Worm (Caenorhabditis elegans) whole organism, late embryonic: Measurements from ENCODE around the gene F15B9.8.

Source experiments
- K09A11.1 ChIP-seq: sonication (generic microtip); optimal IDR thresholded peaks from 2 replicates; lab custom pipeline; 2017; ENCODE audit warnings: antibody characterized with exemption, mild to moderate bottlenecking, missing genetic modification characterization, missing compliant biosample characterization; ENCODE audit not compliant: insufficient read depth
- T23F11.4 ChIP-seq: fragments of 200-800 bp; sonication (Bioruptor generic); optimal IDR thresholded peaks from 2 replicates; lab custom pipeline; 2018; ENCODE audit warnings: mild to moderate bottlenecking, missing genetic modification characterization, missing compliant biosample characterization
- ama-1 ChIP-seq: fragments of 150-350 bp; optimal IDR thresholded peaks from 2 replicates; lab custom pipeline; 2014
- ceh-14 ChIP-seq: sonication (generic microtip); optimal IDR thresholded peaks from 2 replicates; lab custom pipeline; 2016; ENCODE audit warnings: missing genotype, missing genetic modification characterization, missing compliant biosample characterization
- ceh-2 ChIP-seq: sonication (generic microtip); optimal IDR thresholded peaks from 2 replicates; lab custom pipeline; 2016; ENCODE audit warnings: missing genotype, missing genetic modification characterization, missing compliant biosample characterization
- ceh-22 ChIP-seq: sonication (generic microtip); optimal IDR thresholded peaks from 2 replicates; lab custom pipeline; 2017; ENCODE audit warnings: missing biosample characterization, missing genetic modification characterization
- ceh-34 ChIP-seq: sonication (generic microtip); optimal IDR thresholded peaks from 2 replicates; lab custom pipeline; 2016; ENCODE audit warnings: mild to moderate bottlenecking, missing genetic modification characterization, missing compliant biosample characterization
- ceh-45 ChIP-seq: fragments of 200-800 bp; sonication (Bioruptor generic); IDR thresholded peaks from 2 replicates; pipeline ENCODE4 v1.3.6; 2022; ENCODE audit warnings: missing genetic modification reagents, missing genetic modification characterization, missing compliant biosample characterization
- ceh-48 ChIP-seq: sonication (generic microtip); optimal IDR thresholded peaks from 2 replicates; lab custom pipeline; 2016; ENCODE audit warnings: missing genetic modification characterization, inconsistent platforms, missing compliant biosample characterization
- ceh-6 ChIP-seq: fragments of 200-800 bp; sonication (Bioruptor generic); optimal IDR thresholded peaks from 2 replicates; lab custom pipeline; 2018; ENCODE audit warnings: mild to moderate bottlenecking, missing genetic modification characterization, missing compliant biosample characterization
- ceh-9 ChIP-seq: sonication (generic microtip); optimal IDR thresholded peaks from 2 replicates; lab custom pipeline; 2016; ENCODE audit warnings: mild to moderate bottlenecking, missing genetic modification characterization, inconsistent platforms, missing compliant biosample characterization
- che-1 ChIP-seq: sonication (generic microtip); optimal IDR thresholded peaks from 2 replicates; lab custom pipeline; 2016; ENCODE audit warnings: mild to moderate bottlenecking, missing genetic modification characterization, missing compliant biosample characterization
- dve-1 ChIP-seq: sonication (generic microtip); optimal IDR thresholded peaks from 2 replicates; lab custom pipeline; 2017; ENCODE audit warnings: antibody characterized with exemption, mild to moderate bottlenecking, missing genetic modification characterization, missing compliant biosample characterization
- eyg-1 ChIP-seq: sonication (generic microtip); optimal IDR thresholded peaks from 2 replicates; lab custom pipeline; 2016; ENCODE audit warnings: missing genotype, missing genetic modification characterization, missing compliant biosample characterization
- fkh-6 ChIP-seq: sonication (generic microtip); optimal IDR thresholded peaks from 2 replicates; lab custom pipeline; 2016; ENCODE audit warnings: missing genetic modification characterization, missing compliant biosample characterization
- gmeb-2 ChIP-seq: sonication (generic microtip); optimal IDR thresholded peaks from 2 replicates; lab custom pipeline; 2016; ENCODE audit warnings: missing genetic modification characterization, inconsistent platforms, missing compliant biosample characterization
- hlh-13 ChIP-seq: fragments of 200-800 bp; sonication (Bioruptor generic); optimal IDR thresholded peaks from 2 replicates; lab custom pipeline; 2018; ENCODE audit warnings: mild to moderate bottlenecking, missing genetic modification characterization, missing compliant biosample characterization
- hlh-15 ChIP-seq: sonication (generic microtip); optimal IDR thresholded peaks from 2 replicates; lab custom pipeline; 2016; ENCODE audit warnings: missing genetic modification characterization, missing compliant biosample characterization
- hlh-6 ChIP-seq: sonication (generic microtip); optimal IDR thresholded peaks from 2 replicates; lab custom pipeline; 2016; ENCODE audit warnings: missing genotype, missing genetic modification characterization, missing compliant biosample characterization
- lim-6 ChIP-seq: sonication (generic microtip); optimal IDR thresholded peaks from 2 replicates; lab custom pipeline; 2016; ENCODE audit warnings: missing genetic modification characterization, missing compliant biosample characterization
- madf-2 ChIP-seq: sonication (generic microtip); optimal IDR thresholded peaks from 2 replicates; lab custom pipeline; 2017; ENCODE audit warnings: missing genetic modification characterization, missing compliant biosample characterization
- mec-3 ChIP-seq: sonication (generic microtip); optimal IDR thresholded peaks from 2 replicates; lab custom pipeline; 2016; ENCODE audit warnings: borderline replicate concordance, missing genetic modification characterization, missing compliant biosample characterization
- nfya-1 ChIP-seq: sonication (generic microtip); optimal IDR thresholded peaks from 2 replicates; lab custom pipeline; 2017; ENCODE audit warnings: missing genetic modification characterization, mild to moderate bottlenecking, missing compliant biosample characterization, antibody characterized with exemption, moderate library complexity
- nhr-11 ChIP-seq: fragments of 150-350 bp; optimal IDR thresholded peaks from 2 replicates; lab custom pipeline; 2014; ENCODE audit warnings: missing biosample characterization, missing genetic modification characterization
- nhr-232 ChIP-seq: sonication (generic microtip); optimal IDR thresholded peaks from 2 replicates; lab custom pipeline; 2016; ENCODE audit warnings: missing genetic modification characterization, missing compliant biosample characterization
- npax-4 ChIP-seq: sonication (generic microtip); optimal IDR thresholded peaks from 2 replicates; lab custom pipeline; 2016; ENCODE audit warnings: missing genetic modification characterization, missing compliant biosample characterization
- pag-3 ChIP-seq: sonication (generic microtip); optimal IDR thresholded peaks from 2 replicates; lab custom pipeline; 2016; ENCODE audit warnings: missing compliant biosample characterization, missing genetic modification characterization, borderline replicate concordance
- pha-4 ChIP-seq: fragments of 150-350 bp; optimal IDR thresholded peaks from 2 replicates; lab custom pipeline; 2018; ENCODE audit warnings: missing biosample characterization, missing genetic modification reagents, missing genetic modification characterization
- rnt-1 ChIP-seq: sonication (generic microtip); optimal IDR thresholded peaks from 2 replicates; lab custom pipeline; 2016; ENCODE audit warnings: missing genetic modification characterization, missing compliant biosample characterization
- sox-2 ChIP-seq: fragments of 200-800 bp; sonication (Bioruptor generic); IDR thresholded peaks from 2 replicates; pipeline ENCODE4 v1.3.6; 2022; ENCODE audit warnings: missing genetic modification reagents, missing genetic modification characterization, missing compliant biosample characterization
- tbx-7 ChIP-seq: sonication (generic microtip); optimal IDR thresholded peaks from 2 replicates; lab custom pipeline; 2016; ENCODE audit warnings: missing genotype, missing genetic modification characterization, missing compliant biosample characterization
- unc-42 ChIP-seq: sonication (generic microtip); optimal IDR thresholded peaks from 2 replicates; lab custom pipeline; 2016; ENCODE audit warnings: missing genotype, missing genetic modification characterization, missing compliant biosample characterization
- unc-55 ChIP-seq: sonication (generic microtip); optimal IDR thresholded peaks from 2 replicates; lab custom pipeline; 2017; ENCODE audit warnings: missing biosample characterization, missing genetic modification reagents, missing genetic modification characterization
- unc-86 ChIP-seq: sonication (generic microtip); optimal IDR thresholded peaks from 2 replicates; lab custom pipeline; 2016; ENCODE audit warnings: missing genetic modification characterization, missing compliant biosample characterization
- zip-5 ChIP-seq: sonication (generic microtip); optimal IDR thresholded peaks from 2 replicates; lab custom pipeline; 2016; ENCODE audit warnings: missing genetic modification characterization, missing compliant biosample characterization
- ztf-16 ChIP-seq: sonication (generic microtip); optimal IDR thresholded peaks from 2 replicates; lab custom pipeline; 2017; ENCODE audit warnings: missing genetic modification characterization, missing compliant biosample characterization

Gene F15B9.8

DNA sequence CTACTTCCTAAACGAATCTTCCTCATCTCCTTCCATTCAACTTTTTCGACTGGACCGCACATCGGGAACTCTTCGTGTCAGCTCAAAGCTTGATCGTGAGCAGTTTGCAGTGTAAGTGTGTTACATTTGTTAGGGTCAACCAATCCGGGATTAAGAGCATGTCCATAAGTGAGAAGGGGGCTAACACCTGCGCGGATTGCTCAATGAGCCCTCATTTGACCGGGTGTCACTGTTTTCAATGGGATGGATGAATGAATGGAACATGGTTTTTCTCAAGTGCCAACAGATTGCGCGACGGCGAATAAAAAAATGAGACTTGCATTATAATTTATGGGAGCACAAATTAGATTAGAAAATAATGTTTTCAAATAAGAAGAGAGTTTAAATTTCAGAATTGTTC lies 36.9 kb downstream of the F15B9.8 start:
- TF ChIP-seq npax-4 (tag; lab: Kevin White, UChicago) (no peak), ama-1 (lab: Kevin White, UChicago) (no peak), ceh-45 (GFP tag; lab: Robert Waterston, UW) (no peak), zip-5 (tag; lab: Kevin White, UChicago) (no peak), ceh-34 (no peak), fkh-6 (tag; lab: Kevin White, UChicago) (no peak), mec-3 (tag; lab: Kevin White, UChicago) (no peak), nfya-1 (no peak), pag-3 (tag; lab: Kevin White, UChicago) (no peak), nhr-11 (tag; lab: Kevin White, UChicago) (no peak), unc-86 (tag; lab: Kevin White, UChicago) (no peak), lim-6 (tag; lab: Kevin White, UChicago) (no peak), rnt-1 (no peak), pha-4 (tag; lab: Kevin White, UChicago) (no peak), che-1 (tag; lab: Kevin White, UChicago) (no peak), madf-2 (tag; lab: Kevin White, UChicago) (no peak), eyg-1 (tag; lab: Kevin White, UChicago) (no peak), K09A11.1 (tag; lab: Kevin White, UChicago) (no peak)

DNA sequence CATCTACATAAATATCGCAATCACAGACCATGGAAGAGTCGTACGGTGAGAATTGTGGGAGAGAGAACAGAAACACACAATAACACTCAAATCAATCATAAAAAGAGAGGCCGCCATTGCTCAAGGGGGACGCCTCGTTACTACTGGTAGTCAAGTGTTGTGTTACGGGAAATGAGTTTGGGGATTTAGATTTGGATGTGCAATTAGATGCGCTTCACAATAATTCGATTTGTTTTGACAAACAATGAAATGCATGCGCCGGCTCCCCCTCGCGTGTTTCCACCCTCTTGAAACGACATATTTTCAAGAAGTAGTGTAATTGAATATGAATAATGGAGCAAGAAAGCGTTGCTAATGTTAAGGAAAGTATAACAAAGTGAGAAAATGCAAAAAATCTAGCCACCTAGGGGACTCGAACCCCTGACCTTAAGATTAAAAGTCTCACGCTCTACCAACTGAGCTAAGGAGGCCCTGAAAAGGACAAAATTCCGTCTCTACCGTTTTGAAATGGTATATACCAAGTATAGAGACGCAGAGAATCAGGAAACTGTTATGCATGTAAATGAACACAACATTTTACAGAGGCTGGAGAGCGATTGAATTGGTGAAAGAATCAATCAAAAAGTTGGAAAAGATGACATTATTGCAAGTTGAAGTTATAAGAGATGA lies 38.4 kb downstream of the F15B9.8 start:
- TF ChIP-seq ztf-16 (tag; lab: Kevin White, UChicago) (no peak), unc-42 (tag; lab: Kevin White, UChicago) (peak; percentile 93)

DNA sequence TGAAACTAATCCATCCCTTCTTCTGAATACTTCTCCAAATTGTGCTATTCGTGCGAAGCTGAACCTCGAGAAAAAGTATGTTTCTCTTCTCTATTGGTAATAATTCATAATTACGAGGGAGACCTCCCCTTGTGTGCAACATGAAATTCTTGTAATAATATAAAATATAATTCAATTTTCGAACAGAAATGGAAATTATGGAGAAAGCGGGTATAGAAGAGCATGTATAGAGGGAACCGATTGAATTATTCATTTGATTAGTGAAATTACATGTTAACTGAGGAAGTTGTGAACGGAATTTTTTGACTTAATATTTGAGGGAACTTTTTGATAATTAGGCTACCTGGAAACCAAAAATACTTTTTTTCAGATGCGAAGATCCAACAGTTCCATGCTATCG lies 40.5 kb downstream of the F15B9.8 start:
- TF ChIP-seq pag-3 (tag; lab: Kevin White, UChicago): no peak
- no peak for TF ChIP-seq che-1 (tag; lab: Kevin White, UChicago)
- TF ChIP-seq unc-42 (tag; lab: Kevin White, UChicago): peak; percentile 91
- no peak for TF ChIP-seq nhr-232 (tag; lab: Kevin White, UChicago)
- TF ChIP-seq sox-2: no peak

DNA sequence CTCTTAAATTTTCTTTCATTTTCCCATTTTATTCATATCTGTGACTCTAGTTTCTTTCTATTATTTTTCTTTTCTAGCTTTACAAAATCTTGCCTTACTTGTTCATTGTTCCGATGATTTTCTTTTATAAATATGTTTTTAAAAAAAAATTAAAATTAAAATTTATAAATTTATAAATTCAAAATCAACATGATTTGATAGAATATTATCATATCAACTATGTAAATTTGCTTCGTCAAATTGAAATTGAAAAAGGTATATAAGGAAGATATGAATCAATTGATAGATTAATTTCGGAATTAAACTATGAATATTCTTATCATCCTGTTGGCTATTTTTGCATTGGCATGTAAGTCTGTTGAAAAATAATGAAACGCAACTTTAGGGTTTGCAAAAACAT lies 44.9 kb downstream of the F15B9.8 start, which contains the start of gene W07G4.1:
W07G4.1 (plus strand) TSS at position 301 of the 400 bp plus-strand sequence.
- no peak for TF ChIP-seq ceh-14 (tag; lab: Kevin White, UChicago)
- no peak for TF ChIP-seq hlh-15
- TF ChIP-seq hlh-13 (GFP tag; lab: Kevin White, UChicago): no peak
- no peak for TF ChIP-seq unc-42 (tag; lab: Kevin White, UChicago)
- TF ChIP-seq ceh-48: no peak
- TF ChIP-seq nhr-232 (tag; lab: Kevin White, UChicago): no peak
- no peak for TF ChIP-seq eyg-1 (tag; lab: Kevin White, UChicago)
- no peak for TF ChIP-seq dve-1 (tag; lab: Kevin White, UChicago)

DNA sequence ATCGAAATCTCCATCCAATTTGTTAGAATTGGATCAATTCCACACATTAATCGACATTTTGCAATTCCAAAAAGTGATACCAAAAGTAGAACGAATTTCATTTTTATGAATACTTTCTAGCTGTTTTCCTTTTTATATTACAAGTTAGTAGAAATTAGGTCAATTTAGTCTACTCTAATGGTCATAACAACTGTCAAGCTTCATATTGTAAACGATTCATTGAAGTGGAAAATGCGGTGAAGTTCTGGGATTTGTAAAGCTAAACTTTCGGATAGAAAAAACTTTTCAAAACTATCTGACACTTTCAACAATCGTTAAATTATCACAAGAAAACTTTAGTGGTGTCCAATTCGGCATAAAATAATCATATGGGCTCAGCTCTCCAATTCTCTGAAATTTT lies 46.2 kb downstream of the F15B9.8 start, which contains the start of gene W07G4.7:
W07G4.7 (minus strand) TSS at position 101 of the 400 bp plus-strand sequence.
- TF ChIP-seq unc-55 (GFP tag; lab: Kevin White, UChicago): no peak
- TF ChIP-seq tbx-7 (tag; lab: Kevin White, UChicago): no peak
- TF ChIP-seq ceh-2 (tag; lab: Kevin White, UChicago): no peak
- no peak for TF ChIP-seq ceh-9
- TF ChIP-seq pag-3 (tag; lab: Kevin White, UChicago): no peak
- no peak for TF ChIP-seq ceh-22 (tag; lab: Kevin White, UChicago)
- TF ChIP-seq ceh-6 (GFP tag; lab: Kevin White, UChicago): no peak
- TF ChIP-seq pha-4 (tag; lab: Kevin White, UChicago): no peak
- TF ChIP-seq T23F11.4 (GFP tag; lab: Kevin White, UChicago): no peak
- TF ChIP-seq hlh-6 (tag; lab: Kevin White, UChicago): no peak
- TF ChIP-seq ztf-16 (tag; lab: Kevin White, UChicago): no peak
- TF ChIP-seq gmeb-2 (tag; lab: Kevin White, UChicago): no peak
- TF ChIP-seq mec-3 (tag; lab: Kevin White, UChicago): no peak
